Worm (Caenorhabditis elegans) whole organism, L2 larva: Measurements from ENCODE around the gene B0361.3.

Experiments
- ZK546.5 ChIP-seq: sonication (generic microtip); optimal IDR thresholded peaks from 2 replicates; lab custom pipeline; 2017; ENCODE audit warnings: missing biosample characterization, missing genetic modification characterization
- aly-2 ChIP-seq: fragments of 150-350 bp; optimal IDR thresholded peaks from 2 replicates; lab custom pipeline; 2014; ENCODE audit warnings: missing biosample characterization, missing genetic modification characterization
- blmp-1 ChIP-seq: sonication (generic microtip); optimal IDR thresholded peaks from 2 replicates; lab custom pipeline; 2017; ENCODE audit warnings: missing genetic modification characterization, mild to moderate bottlenecking, missing compliant biosample characterization, antibody characterized with exemption, moderate library complexity; ENCODE audit not compliant: insufficient read depth
- ceh-16 ChIP-seq: fragments of 150-350 bp; optimal IDR thresholded peaks from 2 replicates; lab custom pipeline; 2014; ENCODE audit warnings: missing biosample characterization, missing genetic modification characterization
- elt-1 ChIP-seq: fragments of 150-350 bp; optimal IDR thresholded peaks from 2 replicates; lab custom pipeline; 2014; ENCODE audit warnings: missing biosample characterization, missing genetic modification characterization
- elt-3 ChIP-seq: sonication (generic microtip); optimal IDR thresholded peaks from 2 replicates; lab custom pipeline; 2017; ENCODE audit warnings: missing biosample characterization, missing genetic modification characterization
- fos-1 ChIP-seq: fragments of 150-350 bp; optimal IDR thresholded peaks from 2 replicates; lab custom pipeline; 2014; ENCODE audit warnings: missing biosample characterization, missing genetic modification characterization
- lin-11 ChIP-seq: fragments of 150-350 bp; sonication (generic microtip); optimal IDR thresholded peaks from 2 replicates; lab custom pipeline; 2014; ENCODE audit warnings: missing biosample characterization, missing genetic modification characterization, inconsistent platforms, mixed read lengths
- lin-13 ChIP-seq: fragments of 150-350 bp; optimal IDR thresholded peaks from 2 replicates; lab custom pipeline; 2014; ENCODE audit warnings: missing biosample characterization, missing genetic modification reagents, missing genetic modification characterization
- lin-39 ChIP-seq: fragments of 150-350 bp; optimal IDR thresholded peaks from 2 replicates; lab custom pipeline; 2014; ENCODE audit warnings: missing biosample characterization, missing genetic modification reagents, missing genetic modification characterization
- lsy-2 ChIP-seq, 2 experiments: fragments of 150-350 bp in 1 of 2; sonication (generic microtip) in 1 of 2; optimal IDR thresholded peaks; 2 replicates each; lab custom pipeline; 2014 to 2017; ENCODE audit warnings: missing biosample characterization in 2 of 2, missing genetic modification characterization in 2 of 2
- nhr-11 ChIP-seq: fragments of 150-350 bp; optimal IDR thresholded peaks from 2 replicates; lab custom pipeline; 2014; ENCODE audit warnings: missing biosample characterization, missing genetic modification characterization
- nhr-12 ChIP-seq: fragments of 150-350 bp; optimal IDR thresholded peaks from 2 replicates; lab custom pipeline; 2014; ENCODE audit warnings: missing biosample characterization, missing genetic modification characterization
- nhr-23 ChIP-seq: fragments of 150-350 bp; optimal IDR thresholded peaks from 2 replicates; lab custom pipeline; 2014; ENCODE audit warnings: missing biosample characterization, missing genetic modification reagents, missing genetic modification characterization

DNA sequence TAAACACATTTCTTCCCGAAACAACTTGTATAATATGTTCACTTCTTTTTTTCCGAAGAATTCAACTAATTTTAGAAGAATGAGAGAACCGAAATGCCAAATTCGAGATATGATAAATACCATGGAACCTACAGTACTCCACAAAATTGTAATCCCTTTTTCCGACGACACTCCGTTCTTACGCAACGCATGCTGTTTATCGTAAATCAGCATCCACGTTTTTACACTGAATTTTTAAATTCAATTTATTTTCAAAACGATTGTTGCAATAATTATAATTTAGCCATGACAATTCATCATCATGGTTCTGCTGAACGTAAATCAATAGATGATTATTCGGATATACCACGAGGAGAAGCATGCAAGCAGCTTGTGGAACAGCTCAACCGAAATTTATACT, at the start of gene B0361.3:
- TF ChIP-seq lin-39 (tag; lab: Kevin White, UChicago) (no peak), lin-13 (no peak), blmp-1 (tag; lab: Kevin White, UChicago) (no peak), nhr-11 (tag; lab: Kevin White, UChicago) (no peak), nhr-23 (tag; lab: Kevin White, UChicago) (no peak), elt-3 (tag; lab: Kevin White, UChicago) (no peak), nhr-12 (tag; lab: Kevin White, UChicago) (no peak), fos-1 (tag; lab: Kevin White, UChicago) (no peak), lsy-2 (tag; optimal IDR thresholded peaks at IDR 0.05; lab: Kevin White, UChicago) (peak in 1 of 2 experiments; percentile 68), ZK546.5 (tag; lab: Kevin White, UChicago) (no peak), elt-1 (no peak), lin-11 (tag; lab: Kevin White, UChicago) (no peak), ceh-16 (tag; lab: Kevin White, UChicago) (no peak), aly-2 (tag; lab: Kevin White, UChicago) (no peak)
